Fruit fly (Drosophila melanogaster) whole organism, prepupa: ENCODE results near the gene Delta.

ENCODE experiments used
- Blimp-1 ChIP-seq: fragments of 200-800 bp; sonication (Bioruptor generic); optimal IDR thresholded peaks from 3 replicates; lab custom pipeline; 2017; ENCODE audit warnings: missing biosample characterization, missing genetic modification characterization, mild to moderate bottlenecking, moderate library complexity, missing genetic modification reagents
- CG11294 ChIP-seq: fragments of 200-800 bp; sonication (Bioruptor generic); IDR thresholded peaks from 2 replicates; pipeline ENCODE4 v1.3.6; 2022; ENCODE audit warnings: missing biosample characterization, missing genetic modification characterization
- CG15336 ChIP-seq: fragments of 200-800 bp; sonication (Bioruptor generic); IDR thresholded peaks from 2 replicates; pipeline ENCODE4 v1.3.6; 2022; ENCODE audit warnings: missing biosample characterization, missing genetic modification characterization
- CG1621 ChIP-seq: fragments of 200-800 bp; sonication (Bioruptor generic); optimal IDR thresholded peaks from 3 replicates; lab custom pipeline; 2018; ENCODE audit warnings: missing biosample characterization, mild to moderate bottlenecking, missing genetic modification characterization
- CG16779 ChIP-seq: fragments of 200-800 bp; sonication (Bioruptor generic); optimal IDR thresholded peaks from 3 replicates; lab custom pipeline; 2017; ENCODE audit warnings: missing biosample characterization, mild to moderate bottlenecking, missing genetic modification characterization
- CG31627 ChIP-seq: fragments of 200-800 bp; sonication (Bioruptor generic); optimal IDR thresholded peaks from 3 replicates; lab custom pipeline; 2016; ENCODE audit warnings: missing biosample characterization, missing genetic modification characterization
- CG32006 ChIP-seq: fragments of 200-800 bp; sonication (Bioruptor generic); optimal IDR thresholded peaks from 3 replicates; lab custom pipeline; 2017; ENCODE audit warnings: missing biosample characterization, mild to moderate bottlenecking, missing genetic modification characterization
- CG4318 ChIP-seq: fragments of 200-800 bp; sonication (Bioruptor generic); optimal IDR thresholded peaks from 3 replicates; lab custom pipeline; 2017; ENCODE audit warnings: missing biosample characterization, mild to moderate bottlenecking, missing genetic modification characterization
- CG6163 ChIP-seq: fragments of 200-800 bp; sonication (Bioruptor generic); IDR thresholded peaks from 3 replicates; pipeline ENCODE4 v1.3.6; 2022; ENCODE audit warnings: missing biosample characterization, missing genetic modification characterization
- CG6276 ChIP-seq: fragments of 200-800 bp; sonication (Bioruptor generic); optimal IDR thresholded peaks from 2 replicates; lab custom pipeline; 2017; ENCODE audit warnings: missing biosample characterization, mild to moderate bottlenecking, missing genetic modification characterization
- CG6808 ChIP-seq: fragments of 200-800 bp; sonication (Bioruptor generic); optimal IDR thresholded peaks from 3 replicates; lab custom pipeline; 2017; ENCODE audit warnings: missing biosample characterization, missing genetic modification characterization, mild to moderate bottlenecking, moderate library complexity, missing genetic modification reagents
- CG6854 ChIP-seq: fragments of 200-800 bp; sonication (Bioruptor generic); optimal IDR thresholded peaks from 2 replicates; lab custom pipeline; 2017; ENCODE audit warnings: missing biosample characterization, mild to moderate bottlenecking, missing genetic modification characterization
- CG8119 ChIP-seq: fragments of 200-800 bp; sonication (Bioruptor generic); IDR thresholded peaks from 3 replicates; pipeline ENCODE4 v1.3.6; 2022; ENCODE audit warnings: missing biosample characterization, missing genetic modification characterization
- CG9139 ChIP-seq: fragments of 200-800 bp; sonication (Bioruptor generic); optimal IDR thresholded peaks from 3 replicates; lab custom pipeline; 2017; ENCODE audit warnings: missing biosample characterization, mild to moderate bottlenecking, missing genetic modification characterization
- Eip75B ChIP-seq: fragments of 200-800 bp; sonication (Bioruptor generic); optimal IDR thresholded peaks from 3 replicates; lab custom pipeline; 2016; ENCODE audit warnings: missing biosample characterization, missing genetic modification characterization
- Eip78C ChIP-seq: fragments of 200-800 bp; sonication (Bioruptor generic); peaks from one replicate; lab custom pipeline; 2016; ENCODE audit warnings: missing biosample characterization, missing genetic modification characterization
- Ets21C ChIP-seq: fragments of 200-800 bp; sonication (Bioruptor generic); optimal IDR thresholded peaks from 3 replicates; lab custom pipeline; 2016; ENCODE audit warnings: missing biosample characterization, missing genetic modification characterization
- Hr39 ChIP-seq: fragments of 200-800 bp; sonication (Bioruptor generic); optimal IDR thresholded peaks from 2 replicates; lab custom pipeline; 2016; ENCODE audit warnings: missing biosample characterization, missing genetic modification characterization
- Lpt ChIP-seq: fragments of 200-800 bp; sonication (Bioruptor generic); optimal IDR thresholded peaks from 3 replicates; lab custom pipeline; 2016; ENCODE audit warnings: missing biosample characterization, missing genetic modification characterization
- Met ChIP-seq: fragments of 200-800 bp; sonication (Bioruptor generic); optimal IDR thresholded peaks from 3 replicates; lab custom pipeline; 2016; ENCODE audit warnings: missing biosample characterization, missing genetic modification characterization
- Smox ChIP-seq: fragments of 200-800 bp; sonication (Bioruptor generic); optimal IDR thresholded peaks from 3 replicates; lab custom pipeline; 2016; ENCODE audit warnings: missing biosample characterization, missing genetic modification characterization
- Sox102F ChIP-seq: fragments of 200-800 bp; sonication (Bioruptor generic); optimal IDR thresholded peaks from 2 replicates; lab custom pipeline; 2016; ENCODE audit warnings: missing biosample characterization, mild to moderate bottlenecking, missing genetic modification characterization
- achi ChIP-seq: fragments of 200-800 bp; sonication (Bioruptor generic); optimal IDR thresholded peaks from 3 replicates; lab custom pipeline; 2016; ENCODE audit warnings: missing biosample characterization, missing genetic modification characterization
- cyc ChIP-seq: fragments of 200-800 bp; sonication (Bioruptor generic); optimal IDR thresholded peaks from 3 replicates; lab custom pipeline; 2016; ENCODE audit warnings: missing biosample characterization, missing genetic modification characterization
- dsx ChIP-seq: fragments of 200-800 bp; optimal IDR thresholded peaks from 3 replicates; lab custom pipeline; 2019; ENCODE audit warnings: missing biosample characterization, mild to moderate bottlenecking, missing genetic modification characterization, moderate library complexity; ENCODE audit not compliant: poor library complexity, severe bottlenecking
- eg ChIP-seq: fragments of 200-800 bp; sonication (Bioruptor generic); IDR thresholded peaks from 3 replicates; pipeline ENCODE4 v1.3.6; 2022; ENCODE audit warnings: missing biosample characterization, missing genetic modification characterization
- esn ChIP-seq: fragments of 200-800 bp; sonication (Bioruptor generic); optimal IDR thresholded peaks from 2 replicates; lab custom pipeline; 2016; ENCODE audit warnings: missing biosample characterization, mild to moderate bottlenecking, missing genetic modification characterization, moderate library complexity
- fd85E ChIP-seq: fragments of 200-800 bp; sonication (Bioruptor generic); optimal IDR thresholded peaks from 3 replicates; lab custom pipeline; 2016; ENCODE audit warnings: missing biosample characterization, missing genetic modification characterization
- salr ChIP-seq, 2 experiments: fragments of 200-800 bp; sonication (Bioruptor generic); optimal IDR thresholded peaks; 3 replicates each; lab custom pipeline; 2016 to 2018; ENCODE audit warnings: missing biosample characterization in 2 of 2, missing genetic modification characterization in 2 of 2, mild to moderate bottlenecking in 1 of 2
- spab ChIP-seq: fragments of 200-800 bp; sonication (Bioruptor generic); optimal IDR thresholded peaks from 2 replicates; lab custom pipeline; 2017; ENCODE audit warnings: missing biosample characterization, mild to moderate bottlenecking, missing genetic modification characterization, missing genetic modification reagents
- ss ChIP-seq, 2 experiments: fragments of 200-800 bp; sonication (Bioruptor generic); optimal IDR thresholded peaks; 2 replicates in 1 of 2; 3 replicates in 1 of 2; lab custom pipeline; 2017 to 2018; ENCODE audit warnings: mild to moderate bottlenecking in 2 of 2, missing biosample characterization in 2 of 2, missing genetic modification characterization in 2 of 2, moderate library complexity in 1 of 2
- svp ChIP-seq: fragments of 200-800 bp; sonication (Bioruptor generic); peaks from one replicate; lab custom pipeline; 2016; ENCODE audit warnings: missing biosample characterization, missing genetic modification characterization
- topi ChIP-seq: fragments of 200-800 bp; sonication (Bioruptor generic); optimal IDR thresholded peaks from 3 replicates; lab custom pipeline; 2016; ENCODE audit warnings: missing biosample characterization, missing genetic modification characterization

The Delta gene

dm6 chr3R:19312281-19312827 is 13.7 kb downstream of the Delta start:
- TF ChIP-seq eg: peak; percentile 55; the same call in 2 of the 3 replicates
- peak; percentile 34 for TF ChIP-seq CG6854
- no peak for TF ChIP-seq CG4318 (GFP tag; lab: Kevin White, UChicago)
- TF ChIP-seq CG6163 (GFP tag; lab: Robert Waterston, UW): peak; percentile 53
- no peak for TF ChIP-seq CG9139 (GFP tag; lab: Kevin White, UChicago)
- no peak for TF ChIP-seq Ets21C (GFP tag; lab: Kevin White, UChicago)
- peak; percentile 51 for TF ChIP-seq CG15336 (GFP tag; lab: Robert Waterston, UW)
- no peak for TF ChIP-seq Blimp-1 (GFP tag; lab: Kevin White, UChicago)
- peak; percentile 10 to 77 for TF ChIP-seq ss (GFP tag; optimal IDR thresholded peaks at IDR 0.05; lab: Kevin White, UChicago)
- peak; percentile 32 for TF ChIP-seq Lpt (GFP tag; lab: Kevin White, UChicago)
- TF ChIP-seq topi (GFP tag; lab: Kevin White, UChicago): no peak
- no peak for TF ChIP-seq Hr39 (GFP tag; lab: Kevin White, UChicago)
- TF ChIP-seq dsx (GFP tag; lab: Kevin White, UChicago): peak; percentile 1
- peak; percentile 52; the same call in 1 of the 3 replicates for TF ChIP-seq CG8119
- peak; percentile 24 for TF ChIP-seq Eip78C (GFP tag; lab: Kevin White, UChicago)
- TF ChIP-seq CG1621 (tag; lab: Kevin White, UChicago): no peak
- peak; percentile 16 for TF ChIP-seq CG6808 (GFP tag; lab: Kevin White, UChicago)
- no peak for TF ChIP-seq CG31627 (GFP tag; lab: Kevin White, UChicago)

- TF ChIP-seq Hr39 (GFP tag; lab: Kevin White, UChicago) (no peak), fd85E (GFP tag; lab: Kevin White, UChicago) (no peak), Met (GFP tag; lab: Kevin White, UChicago) (no peak), salr (GFP tag; optimal IDR thresholded peaks at IDR 0.05; lab: Kevin White, UChicago) (no peak), Eip78C (GFP tag; lab: Kevin White, UChicago) (peak; percentile 54), Eip75B (GFP tag; lab: Kevin White, UChicago) (no peak), CG6276 (no peak), svp (GFP tag; lab: Kevin White, UChicago) (peak; percentile 57), esn (peak; percentile 13), ss (GFP tag; optimal IDR thresholded peaks at IDR 0.05; lab: Kevin White, UChicago) (peak; percentile 47 to 66), cyc (GFP tag; lab: Kevin White, UChicago) (no peak), CG11294 (GFP tag; lab: Robert Waterston, UW) (no peak), CG32006 (GFP tag; lab: Kevin White, UChicago) (no peak), Ets21C (GFP tag; lab: Kevin White, UChicago) (no peak), Smox (GFP tag; lab: Kevin White, UChicago) (no peak), CG9139 (GFP tag; lab: Kevin White, UChicago) (no peak), CG6808 (GFP tag; lab: Kevin White, UChicago) (peak; percentile 30), spab (GFP tag; lab: Kevin White, UChicago) (peak; percentile 1), Sox102F (peak; percentile 31), CG16779 (tag; lab: Kevin White, UChicago) (no peak), CG6854 (peak; percentile 53), achi (no peak)
These were observed 15.5 kb downstream of the Delta start for dm6 chr3R:19310352-19311055.

dm6 chr3R:19308770-19309503 is 17.1 kb downstream of the Delta start:
- peak; percentile 35 for TF ChIP-seq CG6854
- TF ChIP-seq esn: no peak
- TF ChIP-seq ss (GFP tag; optimal IDR thresholded peaks at IDR 0.05; lab: Kevin White, UChicago): peak in 1 of 2 experiments; percentile 4
